Worm (Caenorhabditis elegans) whole organism, L4 larva: ENCODE results near the gene clec-85.

Source experiments
- F10B5.3 ChIP-seq: sonication (generic microtip); optimal IDR thresholded peaks from 2 replicates; lab custom pipeline; 2016; ENCODE audit warnings: mild to moderate bottlenecking, missing genetic modification characterization, missing compliant biosample characterization
- nhr-237 ChIP-seq: sonication (generic microtip); optimal IDR thresholded peaks from 2 replicates; lab custom pipeline; 2017; ENCODE audit warnings: missing biosample characterization, missing genetic modification characterization
- nhr-6 ChIP-seq: fragments of 150-350 bp; optimal IDR thresholded peaks from 2 replicates; lab custom pipeline; 2014; ENCODE audit warnings: missing biosample characterization, missing genetic modification characterization
- tag-97 ChIP-seq: fragments of 200-800 bp; sonication (Bioruptor generic); IDR thresholded peaks from 2 replicates; pipeline ENCODE4 v1.3.6; 2022; ENCODE audit warnings: missing genetic modification characterization, missing compliant biosample characterization
- unc-62 ChIP-seq, 3 experiments: fragments of 150-350 bp in 1 of 3; sonication (generic microtip); optimal IDR thresholded peaks in 2 of 3; peaks in 1 of 3; 1 replicate in 1 of 3; 2 replicates in 2 of 3; lab custom pipeline; 2014 to 2017; ENCODE audit warnings: missing biosample characterization in 3 of 3, missing genetic modification characterization in 3 of 3, missing genetic modification reagents in 3 of 3, missing genotype in 1 of 3
- zfp-2 ChIP-seq: sonication (generic microtip); optimal IDR thresholded peaks from 2 replicates; lab custom pipeline; 2016; ENCODE audit warnings: mild to moderate bottlenecking, missing genetic modification characterization, missing compliant biosample characterization

DNA sequence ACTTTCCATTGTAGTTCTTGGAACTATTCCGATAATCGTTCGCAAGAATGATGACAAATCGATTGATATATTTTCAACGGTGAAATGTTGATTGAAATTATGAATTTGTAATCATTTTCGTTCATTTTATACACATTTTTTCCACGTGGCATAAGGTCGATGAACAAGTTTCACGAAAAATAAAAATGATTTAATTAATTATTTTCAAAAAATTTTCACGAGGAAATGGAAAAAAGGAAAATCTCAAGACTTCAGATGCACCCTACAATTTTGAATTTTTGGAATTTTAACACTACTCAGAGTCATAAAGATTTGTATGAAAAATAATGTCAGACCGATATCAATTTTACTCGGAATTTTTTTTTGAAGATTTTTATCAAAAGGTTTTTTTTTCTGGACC is 31.1 kb upstream of the clec-85 start, which contains the start of gene Y54G2A.13:
- TF ChIP-seq tag-97 (GFP tag; lab: Robert Waterston, UW): no peak
- no peak for TF ChIP-seq unc-62 (GFP tag; optimal IDR thresholded peaks at IDR 0.05 in 1 of 2; lab: Kevin White, UChicago)
- no peak for TF ChIP-seq unc-62 (tag; optimal IDR thresholded peaks at IDR 0.05; lab: Kevin White, UChicago)
- TF ChIP-seq zfp-2 (tag; lab: Kevin White, UChicago): no peak
- no peak for TF ChIP-seq F10B5.3
- TF ChIP-seq nhr-237 (tag; lab: Kevin White, UChicago): no peak
- no peak for TF ChIP-seq nhr-6 (tag; lab: Kevin White, UChicago)
